Worm (Caenorhabditis elegans) whole organism, L4 larva: ENCODE data around the gene T10G3.1.

Experiments
- D1046.2 ChIP-seq: fragments of 200-800 bp; sonication (Bioruptor generic); IDR thresholded peaks from 2 replicates; pipeline ENCODE4 v1.3.6; 2022; ENCODE audit warnings: missing genetic modification characterization, missing compliant biosample characterization
- F10B5.3 ChIP-seq: sonication (generic microtip); optimal IDR thresholded peaks from 2 replicates; lab custom pipeline; 2016; ENCODE audit warnings: mild to moderate bottlenecking, missing genetic modification characterization, missing compliant biosample characterization
- F26F4.8 ChIP-seq: fragments of 200-800 bp; sonication (Bioruptor generic); conservative IDR thresholded peaks from 2 replicates; pipeline ENCODE4 v1.3.6; 2022; ENCODE audit warnings: missing genetic modification characterization, missing compliant biosample characterization
- T20F7.1 ChIP-seq: fragments of 200-800 bp; sonication (Bioruptor generic); optimal IDR thresholded peaks from 2 replicates; lab custom pipeline; 2018; ENCODE audit warnings: mild to moderate bottlenecking, missing genetic modification characterization, missing compliant biosample characterization
- T26A8.4 ChIP-seq: fragments of 200-800 bp; sonication (Bioruptor generic); IDR thresholded peaks from 2 replicates; pipeline ENCODE4 v1.3.6; 2022; ENCODE audit warnings: missing genetic modification characterization, missing compliant biosample characterization
- Y105C5A.15 ChIP-seq: fragments of 200-800 bp; sonication (Bioruptor generic); IDR thresholded peaks from 2 replicates; pipeline ENCODE4 v1.3.6; 2022; ENCODE audit warnings: missing genetic modification characterization, missing compliant biosample characterization
- Y48G9A.11 ChIP-seq: fragments of 200-800 bp; sonication (Bioruptor generic); IDR thresholded peaks from 2 replicates; pipeline ENCODE4 v1.3.6; 2022; ENCODE audit warnings: missing genetic modification reagents, missing genetic modification characterization, missing compliant biosample characterization
- Y75B8A.6 ChIP-seq: fragments of 200-800 bp; sonication (Bioruptor generic); IDR thresholded peaks from 2 replicates; pipeline ENCODE4 v1.3.6; 2022; ENCODE audit warnings: missing genetic modification reagents, missing genetic modification characterization, missing compliant biosample characterization
- ZK337.2 ChIP-seq: fragments of 200-800 bp; sonication (Bioruptor generic); IDR thresholded peaks from 2 replicates; pipeline ENCODE4 v1.3.6; 2022; ENCODE audit warnings: missing genetic modification reagents, missing genetic modification characterization, missing compliant biosample characterization
- aly-2 ChIP-seq: sonication (generic microtip); optimal IDR thresholded peaks from 2 replicates; lab custom pipeline; 2018; ENCODE audit warnings: missing biosample characterization, missing genetic modification characterization
- ama-1 ChIP-seq: fragments of 150-350 bp; optimal IDR thresholded peaks from 2 replicates; lab custom pipeline; 2014; ENCODE audit warnings: inconsistent platforms, mixed read lengths
- ceh-82 ChIP-seq: sonication (generic microtip); optimal IDR thresholded peaks from 2 replicates; lab custom pipeline; 2017; ENCODE audit warnings: missing biosample characterization, missing genetic modification characterization
- cey-2 ChIP-seq: sonication (generic microtip); optimal IDR thresholded peaks from 3 replicates; lab custom pipeline; 2017; ENCODE audit warnings: missing genetic modification characterization, mild to moderate bottlenecking, missing compliant biosample characterization, antibody characterized with exemption, borderline replicate concordance; ENCODE audit not compliant: insufficient read depth
- daf-16 ChIP-seq, 3 experiments: sonication (generic microtip); optimal IDR thresholded peaks; 2 replicates each; lab custom pipeline; 2016 to 2017; ENCODE audit warnings: missing genetic modification characterization in 3 of 3, missing genetic modification reagents in 3 of 3, mild to moderate bottlenecking in 2 of 3, missing compliant biosample characterization in 2 of 3, missing biosample characterization in 1 of 3, moderate library complexity in 1 of 3
- dpl-1 ChIP-seq: fragments of 150-350 bp; optimal IDR thresholded peaks from 2 replicates; lab custom pipeline; 2014; ENCODE audit warnings: missing biosample characterization, missing genetic modification reagents, missing genetic modification characterization
- duxl-1 ChIP-seq: sonication (generic microtip); optimal IDR thresholded peaks from 2 replicates; lab custom pipeline; 2016; ENCODE audit warnings: mild to moderate bottlenecking, missing genetic modification characterization, moderate library complexity, missing compliant biosample characterization; ENCODE audit not compliant: poor library complexity
- egl-27 ChIP-seq: sonication (generic microtip); optimal IDR thresholded peaks from 3 replicates; lab custom pipeline; 2017; ENCODE audit warnings: missing biosample characterization, missing genetic modification reagents, missing genetic modification characterization
- egl-43 ChIP-seq: fragments of 200-800 bp; sonication (Bioruptor generic); IDR thresholded peaks from 2 replicates; pipeline ENCODE4 v1.3.6; 2022; ENCODE audit warnings: missing genetic modification reagents, missing genetic modification characterization, missing compliant biosample characterization
- fkh-10 ChIP-seq: fragments of 150-350 bp; optimal IDR thresholded peaks from 2 replicates; lab custom pipeline; 2014; ENCODE audit warnings: missing biosample characterization, missing genetic modification reagents, missing genetic modification characterization
- hif-1 ChIP-seq, 2 experiments: sonication (generic microtip); optimal IDR thresholded peaks; 2 replicates each; lab custom pipeline; 2016 to 2017; ENCODE audit warnings: missing compliant biosample characterization in 2 of 2, missing genetic modification characterization in 2 of 2, missing genetic modification reagents in 2 of 2, missing genotype in 2 of 2, mild to moderate bottlenecking in 1 of 2
- hmg-1.1 ChIP-seq: fragments of 200-800 bp; sonication (Bioruptor generic); IDR thresholded peaks from 2 replicates; pipeline ENCODE4 v1.3.6; 2022; ENCODE audit warnings: missing genetic modification reagents, missing genetic modification characterization, missing compliant biosample characterization
- lim-7 ChIP-seq: fragments of 200-800 bp; sonication (Bioruptor generic); IDR thresholded peaks from 2 replicates; pipeline ENCODE4 v1.3.6; 2022; ENCODE audit warnings: missing genetic modification characterization, missing compliant biosample characterization
- lin-15B ChIP-seq: fragments of 150-350 bp; sonication (generic microtip); optimal IDR thresholded peaks from 3 replicates; lab custom pipeline; 2014; ENCODE audit warnings: missing biosample characterization, missing genetic modification characterization
- lin-29 ChIP-seq: fragments of 200-800 bp; sonication (Bioruptor generic); IDR thresholded peaks from 2 replicates; pipeline ENCODE4 v1.3.6; 2022; ENCODE audit warnings: missing genetic modification reagents, missing genetic modification characterization, missing compliant biosample characterization
- lir-3 ChIP-seq: sonication (generic microtip); optimal IDR thresholded peaks from 2 replicates; lab custom pipeline; 2016; ENCODE audit warnings: mild to moderate bottlenecking, missing genetic modification characterization, missing compliant biosample characterization
- madf-5 ChIP-seq, 2 experiments: fragments of 200-800 bp; sonication (Bioruptor generic); IDR thresholded peaks; 2 replicates each; pipeline ENCODE4 v1.3.6; 2022; ENCODE audit warnings: missing compliant biosample characterization in 2 of 2, missing genetic modification characterization in 2 of 2
- mdl-1 ChIP-seq, 2 experiments: fragments of 150-350 bp in 1 of 2; sonication (generic microtip) in 1 of 2; optimal IDR thresholded peaks; 2 replicates each; lab custom pipeline; 2014 to 2017; ENCODE audit warnings: missing biosample characterization in 2 of 2, missing genetic modification characterization in 2 of 2
- mep-1 ChIP-seq: fragments of 150-350 bp; sonication (generic microtip); optimal IDR thresholded peaks from 3 replicates; lab custom pipeline; 2014; ENCODE audit warnings: missing biosample characterization, missing genetic modification characterization
- nhr-10 ChIP-seq: fragments of 150-350 bp; optimal IDR thresholded peaks from 2 replicates; lab custom pipeline; 2014; ENCODE audit warnings: missing biosample characterization, missing genetic modification characterization
- nhr-111 ChIP-seq: fragments of 200-800 bp; sonication (Bioruptor generic); optimal IDR thresholded peaks from 2 replicates; lab custom pipeline; 2018; ENCODE audit warnings: mild to moderate bottlenecking, missing genetic modification characterization, missing compliant biosample characterization
- nhr-41 ChIP-seq: fragments of 200-800 bp; sonication (Bioruptor generic); IDR thresholded peaks from 2 replicates; pipeline ENCODE4 v1.3.6; 2022; ENCODE audit warnings: missing genetic modification reagents, missing genetic modification characterization, missing compliant biosample characterization
- php-3 ChIP-seq: fragments of 200-800 bp; sonication (Bioruptor generic); IDR thresholded peaks from 2 replicates; pipeline ENCODE4 v1.3.6; 2022; ENCODE audit warnings: missing genetic modification reagents, missing genetic modification characterization, missing compliant biosample characterization
- pqm-1 ChIP-seq: sonication (generic microtip); optimal IDR thresholded peaks from 2 replicates; lab custom pipeline; 2017; ENCODE audit warnings: missing biosample characterization, missing genetic modification characterization
- snpc-1.2 ChIP-seq: fragments of 200-800 bp; sonication (Bioruptor generic); IDR thresholded peaks from 2 replicates; pipeline ENCODE4 v1.3.6; 2022; ENCODE audit warnings: missing genetic modification reagents, missing genetic modification characterization, missing compliant biosample characterization
- unc-62 ChIP-seq, 3 experiments: fragments of 150-350 bp in 1 of 3; sonication (generic microtip); optimal IDR thresholded peaks in 2 of 3; peaks in 1 of 3; 1 replicate in 1 of 3; 2 replicates in 2 of 3; lab custom pipeline; 2014 to 2017; ENCODE audit warnings: missing biosample characterization in 3 of 3, missing genetic modification characterization in 3 of 3, missing genetic modification reagents in 3 of 3, missing genotype in 1 of 3
- zip-11 ChIP-seq: fragments of 200-800 bp; sonication (Bioruptor generic); IDR thresholded peaks from 2 replicates; pipeline ENCODE4 v1.3.6; 2022; ENCODE audit warnings: missing genetic modification characterization, missing compliant biosample characterization

The T10G3.1 gene

ce11 chrV:13512515-13512914 is 39.0 kb upstream of the T10G3.1 start:
- TF ChIP-seq unc-62 (GFP tag; optimal IDR thresholded peaks at IDR 0.05 in 1 of 2; lab: Kevin White, UChicago) (peak in 1 of 2 experiments; percentile 93), unc-62 (tag; optimal IDR thresholded peaks at IDR 0.05; lab: Kevin White, UChicago) (no peak), ZK337.2 (GFP tag; lab: Robert Waterston, UW) (no peak), dpl-1 (GFP tag; lab: Kevin White, UChicago) (no peak), Y48G9A.11 (GFP tag; lab: Robert Waterston, UW) (no peak), php-3 (no peak), Y105C5A.15 (GFP tag; lab: Robert Waterston, UW) (no peak)

- TF ChIP-seq ama-1 (lab: Kevin White, UChicago) (no peak), nhr-41 (GFP tag; lab: Robert Waterston, UW) (no peak), ceh-82 (tag; lab: Kevin White, UChicago) (no peak), lin-29 (GFP tag; lab: Robert Waterston, UW) (no peak), Y75B8A.6 (GFP tag; lab: Robert Waterston, UW) (no peak), egl-43 (no peak), cey-2 (tag; lab: Kevin White, UChicago) (no peak), hmg-1.1 (GFP tag; lab: Robert Waterston, UW) (no peak), T26A8.4 (GFP tag; lab: Robert Waterston, UW) (no peak), aly-2 (tag; lab: Kevin White, UChicago) (no peak), zip-11 (GFP tag; lab: Robert Waterston, UW) (no peak), mep-1 (tag; lab: Kevin White, UChicago) (no peak), lin-15B (tag; lab: Kevin White, UChicago) (no peak), egl-27 (tag; lab: Kevin White, UChicago) (no peak), F10B5.3 (tag; lab: Kevin White, UChicago) (no peak), lir-3 (tag; lab: Kevin White, UChicago) (no peak), pqm-1 (tag; lab: Kevin White, UChicago) (no peak), D1046.2 (GFP tag; lab: Robert Waterston, UW) (no peak), php-3 (no peak), hif-1 (tag; optimal IDR thresholded peaks at IDR 0.05; lab: Kevin White, UChicago) (no peak)
These were observed 38.1 kb upstream of the T10G3.1 start, which contains the start of gene avr-15 for ce11 chrV:13511618-13512017. Gene avr-15, minus strand, starts transcription at chrV:13511718.

- 0 out of 2 replicates have a peak, but pooled peaks have one; percentile 34 for TF ChIP-seq lim-7
- TF ChIP-seq, all 104 proteins: peak for 1; not testable (repeated sequence) for 103
These were observed 36.0 kb upstream of the T10G3.1 start for ce11 chrV:13509504-13509903.

ce11 chrV:13507078-13507477 is 33.6 kb upstream of the T10G3.1 start:
- 0 out of 2 replicates have a peak, but pooled peaks have one; percentile 10 for TF ChIP-seq F26F4.8 (GFP tag; lab: Robert Waterston, UW)
- TF ChIP-seq, all 104 proteins: peak for 1; not testable (repeated sequence) for 103

- TF ChIP-seq madf-5 (GFP tag; IDR thresholded peaks at IDR 0.05; lab: Robert Waterston, UW): no peak
- no peak for TF ChIP-seq egl-43
- no peak for TF ChIP-seq T20F7.1 (GFP tag; lab: Kevin White, UChicago)
- no peak for TF ChIP-seq mdl-1 (tag; optimal IDR thresholded peaks at IDR 0.05; lab: Kevin White, UChicago)
- TF ChIP-seq nhr-111 (GFP tag; lab: Kevin White, UChicago): no peak
- no peak for TF ChIP-seq nhr-10 (tag; lab: Kevin White, UChicago)
- no peak for TF ChIP-seq snpc-1.2 (GFP tag; lab: Robert Waterston, UW)
- TF ChIP-seq daf-16 (GFP tag; optimal IDR thresholded peaks at IDR 0.05; lab: Kevin White, UChicago): no peak
- no peak for TF ChIP-seq daf-16 (tag; optimal IDR thresholded peaks at IDR 0.05; lab: Kevin White, UChicago)
- TF ChIP-seq fkh-10 (GFP tag; lab: Kevin White, UChicago): no peak
- TF ChIP-seq lin-15B (tag; lab: Kevin White, UChicago): no peak
- no peak for TF ChIP-seq lir-3 (tag; lab: Kevin White, UChicago)
- no peak for TF ChIP-seq duxl-1
- no peak for TF ChIP-seq Y75B8A.6 (GFP tag; lab: Robert Waterston, UW)
- TF ChIP-seq, all 104 proteins: peak for 0
These were observed 32.8 kb upstream of the T10G3.1 start, which contains the start of gene R11G10.4 for ce11 chrV:13506321-13506720. Gene R11G10.4, plus strand, starts transcription at chrV:13506621.
